Fruit fly (Drosophila melanogaster) whole organism, embryonic: ENCODE results near the gene CG7739.

Experiments
- B-H2 ChIP-seq: fragments of 200-800 bp; sonication (Bioruptor generic); optimal IDR thresholded peaks from 2 replicates; lab custom pipeline; 2018; ENCODE audit warnings: missing biosample characterization, mild to moderate bottlenecking, missing genetic modification characterization
- CG10431 ChIP-seq: fragments of 200-800 bp; sonication (Bioruptor generic); optimal IDR thresholded peaks from 3 replicates; lab custom pipeline; 2018; ENCODE audit warnings: missing biosample characterization, mild to moderate bottlenecking, missing genetic modification characterization
- CG10543 ChIP-seq: fragments of 200-800 bp; sonication (Bioruptor generic); optimal IDR thresholded peaks from 3 replicates; lab custom pipeline; 2017; ENCODE audit warnings: missing biosample characterization, mild to moderate bottlenecking, missing genetic modification characterization, moderate library complexity
- CG10979 ChIP-seq: fragments of 200-800 bp; sonication (Bioruptor generic); optimal IDR thresholded peaks from 2 replicates; lab custom pipeline; 2018; ENCODE audit warnings: missing biosample characterization, mild to moderate bottlenecking, missing genetic modification characterization, moderate library complexity
- CG11456 ChIP-seq: fragments of 200-800 bp; sonication (Bioruptor generic); IDR thresholded peaks from 3 replicates; pipeline ENCODE4 v1.3.6; 2022; ENCODE audit warnings: missing biosample characterization, missing genetic modification characterization
- CG12155 ChIP-seq: fragments of 200-800 bp; sonication (Bioruptor generic); optimal IDR thresholded peaks from 3 replicates; lab custom pipeline; 2016; ENCODE audit warnings: missing biosample characterization, missing genetic modification characterization
- CG12769 ChIP-seq: fragments of 200-800 bp; sonication (Bioruptor generic); optimal IDR thresholded peaks from 2 replicates; lab custom pipeline; 2019; ENCODE audit warnings: missing biosample characterization, mild to moderate bottlenecking, missing genetic modification characterization, moderate library complexity
- CG13123 ChIP-seq: fragments of 200-800 bp; sonication (Bioruptor generic); optimal IDR thresholded peaks from 2 replicates; lab custom pipeline; 2016; ENCODE audit warnings: missing biosample characterization, missing genetic modification characterization
- CG14710 ChIP-seq: fragments of 200-800 bp; sonication (Bioruptor generic); optimal IDR thresholded peaks from 3 replicates; lab custom pipeline; 2019; ENCODE audit warnings: missing biosample characterization, mild to moderate bottlenecking, missing genetic modification characterization, moderate library complexity
- CG1529 ChIP-seq: fragments of 200-800 bp; sonication (Bioruptor generic); optimal IDR thresholded peaks from 3 replicates; lab custom pipeline; 2018; ENCODE audit warnings: missing biosample characterization, missing genetic modification characterization
- CG1647 ChIP-seq: fragments of 200-800 bp; sonication (Bioruptor generic); optimal IDR thresholded peaks from 3 replicates; lab custom pipeline; 2016; ENCODE audit warnings: missing biosample characterization, missing genetic modification characterization
- CG16779 ChIP-seq: fragments of 200-800 bp; sonication (Bioruptor generic); IDR thresholded peaks from 2 replicates; pipeline ENCODE4 v1.3.6; 2022; ENCODE audit warnings: missing biosample characterization, missing genetic modification characterization
- CG17385 ChIP-seq: fragments of 200-800 bp; sonication (Bioruptor generic); optimal IDR thresholded peaks from 3 replicates; lab custom pipeline; 2018; ENCODE audit warnings: missing biosample characterization, mild to moderate bottlenecking, missing genetic modification characterization
- CG17612 ChIP-seq: fragments of 200-800 bp; sonication (Bioruptor generic); IDR thresholded peaks from 2 replicates; pipeline ENCODE4 v1.3.6; 2022; ENCODE audit warnings: missing biosample characterization, missing genetic modification characterization
- CG2129 ChIP-seq: fragments of 200-800 bp; sonication (Bioruptor generic); IDR thresholded peaks from 2 replicates; pipeline ENCODE4 v1.3.6; 2022; ENCODE audit warnings: missing biosample characterization, missing genetic modification characterization; ENCODE audit not compliant: partially characterized antibody
- CG2875 ChIP-seq: fragments of 200-800 bp; sonication (Bioruptor generic); optimal IDR thresholded peaks from 2 replicates; lab custom pipeline; 2017; ENCODE audit warnings: missing biosample characterization, mild to moderate bottlenecking, missing genetic modification characterization, missing genetic modification reagents
- CG32532 ChIP-seq: fragments of 200-800 bp; sonication (Bioruptor generic); IDR thresholded peaks from 2 replicates; pipeline ENCODE4 v1.3.6; 2022; ENCODE audit warnings: missing biosample characterization, missing genetic modification characterization
- CG32767 ChIP-seq: fragments of 200-800 bp; sonication (Bioruptor generic); IDR thresholded peaks from 2 replicates; pipeline ENCODE4 v1.3.6; 2022; ENCODE audit warnings: missing biosample characterization, missing genetic modification characterization
- CG34376 ChIP-seq: fragments of 200-800 bp; sonication (Bioruptor generic); optimal IDR thresholded peaks from 2 replicates; lab custom pipeline; 2018; ENCODE audit warnings: missing biosample characterization, mild to moderate bottlenecking, missing genetic modification characterization
- CG42726 ChIP-seq: fragments of 200-800 bp; sonication (Bioruptor generic); IDR thresholded peaks from 2 replicates; pipeline ENCODE4 v1.3.6; 2022; ENCODE audit warnings: missing biosample characterization, missing genetic modification characterization; ENCODE audit not compliant: partially characterized antibody
- CG6654 ChIP-seq: fragments of 200-800 bp; sonication (Bioruptor generic); optimal IDR thresholded peaks from 2 replicates; lab custom pipeline; 2017; ENCODE audit warnings: missing biosample characterization, mild to moderate bottlenecking, missing genetic modification characterization
- CG7839 ChIP-seq: fragments of 200-800 bp; sonication (Bioruptor generic); optimal IDR thresholded peaks from 3 replicates; lab custom pipeline; 2018; ENCODE audit warnings: missing biosample characterization, mild to moderate bottlenecking, missing genetic modification characterization, moderate library complexity
- CG9727 ChIP-seq: fragments of 200-800 bp; sonication (Bioruptor generic); optimal IDR thresholded peaks from 3 replicates; lab custom pipeline; 2017; ENCODE audit warnings: missing biosample characterization, mild to moderate bottlenecking, missing genetic modification characterization
- Dll ChIP-seq: fragments of 200-800 bp; sonication (Bioruptor generic); IDR thresholded peaks from 4 replicates; pipeline ENCODE4 v1.3.6; 2022; ENCODE audit warnings: missing biosample characterization, missing genetic modification characterization; ENCODE audit not compliant: partially characterized antibody
- Fer2 ChIP-seq: fragments of 200-800 bp; sonication (Bioruptor generic); optimal IDR thresholded peaks from 2 replicates; lab custom pipeline; 2018; ENCODE audit warnings: missing biosample characterization, mild to moderate bottlenecking, missing genetic modification characterization, moderate library complexity
- Med ChIP-seq: fragments of 200-800 bp; sonication (Bioruptor generic); peaks from one replicate; lab custom pipeline; 2016; ENCODE audit warnings: missing biosample characterization, missing genetic modification characterization, mild to moderate bottlenecking, inconsistent platforms, moderate library complexity
- Oli ChIP-seq: fragments of 200-800 bp; sonication (Bioruptor generic); optimal IDR thresholded peaks from 2 replicates; lab custom pipeline; 2018; ENCODE audit warnings: missing biosample characterization, mild to moderate bottlenecking, missing genetic modification characterization, moderate library complexity
- Pdp1 ChIP-seq, 2 experiments: fragments of 200-800 bp; sonication (Bioruptor generic); optimal IDR thresholded peaks; 3 replicates each; lab custom pipeline; 2016; ENCODE audit warnings: missing biosample characterization in 2 of 2, missing genetic modification characterization in 2 of 2, mild to moderate bottlenecking in 1 of 2, moderate library complexity in 1 of 2
- Spps ChIP-seq: fragments of 200-800 bp; sonication (Bioruptor generic); optimal IDR thresholded peaks from 2 replicates; lab custom pipeline; 2018; ENCODE audit warnings: missing biosample characterization, mild to moderate bottlenecking, missing genetic modification characterization
- Sry-β ChIP-seq: fragments of 200-800 bp; sonication (Bioruptor generic); optimal IDR thresholded peaks from 2 replicates; lab custom pipeline; 2018; ENCODE audit warnings: missing biosample characterization, mild to moderate bottlenecking, missing genetic modification characterization, moderate library complexity
- amos ChIP-seq: fragments of 200-800 bp; sonication (Bioruptor generic); IDR thresholded peaks from 2 replicates; pipeline ENCODE4 v1.3.6; 2022; ENCODE audit warnings: missing biosample characterization, missing genetic modification characterization; ENCODE audit not compliant: partially characterized antibody
- bbx ChIP-seq: fragments of 200-800 bp; sonication (Bioruptor generic); IDR thresholded peaks from 2 replicates; pipeline ENCODE4 v1.3.6; 2022; ENCODE audit warnings: missing biosample characterization, missing genetic modification characterization; ENCODE audit not compliant: partially characterized antibody
- cad ChIP-seq: fragments of >200 bp; optimal IDR thresholded peaks from 2 replicates; lab custom pipeline; 2017; ENCODE audit warnings: missing biosample characterization, missing genetic modification characterization
- chinmo ChIP-seq: fragments of 200-800 bp; sonication (Bioruptor generic); IDR thresholded peaks from 4 replicates; pipeline ENCODE4 v1.3.6; 2022; ENCODE audit warnings: missing biosample characterization, missing genetic modification characterization; ENCODE audit not compliant: partially characterized antibody
- ci ChIP-seq: fragments of 200-800 bp; sonication (Bioruptor generic); IDR thresholded peaks from 3 replicates; pipeline ENCODE4 v1.3.6; 2022; ENCODE audit warnings: missing biosample characterization, missing genetic modification characterization
- crp ChIP-seq, 2 experiments: fragments of 200-800 bp; sonication (Bioruptor generic); optimal IDR thresholded peaks; 2 replicates in 1 of 2; 3 replicates in 1 of 2; lab custom pipeline; 2017; ENCODE audit warnings: missing biosample characterization in 2 of 2, missing genetic modification characterization in 2 of 2, mild to moderate bottlenecking in 1 of 2, moderate library complexity in 1 of 2
- dati ChIP-seq: fragments of 200-800 bp; sonication (Bioruptor generic); IDR thresholded peaks from 2 replicates; pipeline ENCODE4 v1.3.6; 2022; ENCODE audit warnings: missing biosample characterization, missing genetic modification characterization
- emc ChIP-seq: fragments of 200-800 bp; sonication (Bioruptor generic); optimal IDR thresholded peaks from 2 replicates; lab custom pipeline; 2016; ENCODE audit warnings: missing biosample characterization, missing genetic modification characterization
- en ChIP-seq: fragments of 200-800 bp; sonication (Bioruptor generic); optimal IDR thresholded peaks from 2 replicates; lab custom pipeline; 2016; ENCODE audit warnings: missing biosample characterization, missing genetic modification characterization
- eyg ChIP-seq: fragments of 200-800 bp; sonication (Bioruptor generic); optimal IDR thresholded peaks from 3 replicates; lab custom pipeline; 2016; ENCODE audit warnings: missing biosample characterization, missing genetic modification characterization
- gce ChIP-seq: fragments of 200-800 bp; sonication (Bioruptor generic); IDR thresholded peaks from 3 replicates; pipeline ENCODE4 v1.3.6; 2022; ENCODE audit warnings: missing biosample characterization, missing genetic modification characterization
- grn ChIP-seq: fragments of 200-800 bp; sonication (Bioruptor generic); optimal IDR thresholded peaks from 3 replicates; lab custom pipeline; 2017; ENCODE audit warnings: missing biosample characterization, missing genetic modification characterization
- mld ChIP-seq: fragments of 200-800 bp; sonication (Bioruptor generic); IDR thresholded peaks from 3 replicates; pipeline ENCODE4 v1.3.6; 2022; ENCODE audit warnings: missing biosample characterization, missing genetic modification characterization; ENCODE audit not compliant: partially characterized antibody
- nom ChIP-seq: fragments of 200-800 bp; sonication (Bioruptor generic); optimal IDR thresholded peaks from 2 replicates; lab custom pipeline; 2017; ENCODE audit warnings: missing biosample characterization, missing genetic modification characterization, mild to moderate bottlenecking, moderate library complexity, missing genetic modification reagents
- odd ChIP-seq: fragments of 200-800 bp; sonication (Bioruptor generic); optimal IDR thresholded peaks from 2 replicates; lab custom pipeline; 2017; ENCODE audit warnings: missing biosample characterization, mild to moderate bottlenecking, missing genetic modification characterization
- pan ChIP-seq, 4 experiments: fragments of >200 bp in 3 of 4; fragments of 200-800 bp in 1 of 4; sonication (Bioruptor generic) in 1 of 4; optimal IDR thresholded peaks in 3 of 4; IDR thresholded peaks in 1 of 4; 2 replicates each; pipeline versions ENCODE4 v1.3.6 to Lab custom; 2017 to 2022; ENCODE audit warnings: missing biosample characterization in 2 of 4, missing genetic modification characterization in 2 of 4, mixed read lengths in 1 of 4
- ranshi ChIP-seq: fragments of 200-800 bp; sonication (Bioruptor generic); IDR thresholded peaks from 2 replicates; pipeline ENCODE4 v1.3.6; 2022; ENCODE audit warnings: missing biosample characterization, missing genetic modification characterization
- sens ChIP-seq: fragments of 200-800 bp; sonication (Bioruptor generic); peaks from one replicate; lab custom pipeline; 2016; ENCODE audit warnings: missing biosample characterization, missing genetic modification characterization
- trh ChIP-seq: fragments of 200-800 bp; sonication (Bioruptor generic); optimal IDR thresholded peaks from 2 replicates; lab custom pipeline; 2016; ENCODE audit warnings: missing biosample characterization, missing genetic modification characterization
- twi ChIP-seq: fragments of 200-800 bp; optimal IDR thresholded peaks from 2 replicates; lab custom pipeline; 2019; ENCODE audit warnings: missing biosample characterization, mild to moderate bottlenecking, missing genetic modification characterization, moderate library complexity

Gene CG7739

dm6 chr3L:15510787-15511186 lies 52.1 kb downstream of the CG7739 start, which contains the start of gene MsrA (continued):
- TF ChIP-seq Dll (GFP tag; lab: Robert Waterston, UW) (no peak), gce (GFP tag; lab: Robert Waterston, UW) (no peak), CG7839 (tag; lab: Kevin White, UChicago) (no peak), emc (GFP tag; lab: Kevin White, UChicago) (no peak), mld (GFP tag; lab: Robert Waterston, UW) (no peak), CG14710 (tag; lab: Kevin White, UChicago) (no peak), Pdp1 (GFP tag; optimal IDR thresholded peaks at IDR 0.05; lab: Kevin White, UChicago) (no peak), CG6654 (GFP tag; lab: Kevin White, UChicago) (no peak), grn (peak; percentile 45), CG1529 (no peak), CG9727 (GFP tag; lab: Kevin White, UChicago) (no peak), CG17385 (peak; percentile 16), twi (no peak), Sry-β (no peak), chinmo (GFP tag; lab: Robert Waterston, UW) (0 out of 4 replicates have a peak, but pooled peaks have one; percentile 15), en (GFP tag; lab: Kevin White, UChicago) (no peak), nom (GFP tag; lab: Kevin White, UChicago) (peak; percentile 58), CG10543 (GFP tag; lab: Kevin White, UChicago) (no peak), ranshi (GFP tag; lab: Robert Waterston, UW) (no peak), Oli (tag; lab: Kevin White, UChicago) (no peak), CG10979 (no peak), Spps (tag; lab: Kevin White, UChicago) (no peak), CG32532 (GFP tag; lab: Robert Waterston, UW) (peak; percentile 35; the same call in 1 of the 2 replicates), CG17612 (no peak), amos (GFP tag; lab: Robert Waterston, UW) (no peak; the same call in 1 of the 2 replicates), sens (GFP tag; lab: Kevin White, UChicago) (peak; percentile 63), dati (no peak), CG16779 (GFP tag; lab: Robert Waterston, UW) (no peak), CG12155 (no peak), CG2875 (GFP tag; lab: Kevin White, UChicago) (no peak), ci (0 out of 3 replicates have a peak, but pooled peaks have one; percentile 29), crp (GFP tag; optimal IDR thresholded peaks at IDR 0.05; lab: Kevin White, UChicago) (no peak), CG32767 (GFP tag; lab: Robert Waterston, UW) (no peak), bbx (no peak), Med (peak; percentile 44), CG10431 (GFP tag; lab: Kevin White, UChicago) (no peak), CG34376 (GFP tag; lab: Kevin White, UChicago) (peak; percentile 28), CG12769 (tag; lab: Kevin White, UChicago) (peak; percentile 35), CG11456 (GFP tag; lab: Robert Waterston, UW) (no peak), odd (no peak), trh (GFP tag; lab: Kevin White, UChicago) (no peak), pan (optimal IDR thresholded peaks at IDR 0.05; lab: Kevin White, UChicago) (no peak), pan (GFP tag; optimal IDR thresholded peaks at IDR 0.05 in 1 of 2, IDR thresholded peaks at IDR 0.05 in 1 of 2) (no peak), CG42726 (no peak), CG13123 (GFP tag; lab: Kevin White, UChicago) (no peak), cad (GFP tag; lab: Kevin White, UChicago) (no peak), eyg (no peak), CG1647 (GFP tag; lab: Kevin White, UChicago) (no peak), CG2129 (GFP tag; lab: Robert Waterston, UW) (no peak), Fer2 (tag; lab: Kevin White, UChicago) (no peak), B-H2 (GFP tag; lab: Kevin White, UChicago) (no peak)
